Worm (Caenorhabditis elegans) whole organism, L1 larva: ENCODE data around the gene K12B6.9.

Experiments used
- fkh-10 ChIP-seq: sonication (generic microtip); optimal IDR thresholded peaks from 2 replicates; lab custom pipeline; 2017; ENCODE audit warnings: missing biosample characterization, missing genetic modification reagents, missing genetic modification characterization
- lin-13 ChIP-seq: fragments of 150-350 bp; optimal IDR thresholded peaks from 2 replicates; lab custom pipeline; 2014; ENCODE audit warnings: missing biosample characterization, missing genetic modification reagents, missing genetic modification characterization
- lsy-2 ChIP-seq, 2 experiments: fragments of 150-350 bp; optimal IDR thresholded peaks; 2 replicates each; lab custom pipeline; 2014; ENCODE audit warnings: missing biosample characterization in 2 of 2, missing genetic modification characterization in 2 of 2
- pqm-1 ChIP-seq: sonication (generic microtip); optimal IDR thresholded peaks from 3 replicates; lab custom pipeline; 2017; ENCODE audit warnings: missing biosample characterization, missing genetic modification characterization
- snpc-4 ChIP-seq: fragments of 150-350 bp; optimal IDR thresholded peaks from 2 replicates; lab custom pipeline; 2014; ENCODE audit warnings: missing biosample characterization, missing genetic modification characterization
- sup-37 ChIP-seq: fragments of 200-800 bp; sonication (Bioruptor generic); optimal IDR thresholded peaks from 2 replicates; lab custom pipeline; 2018; ENCODE audit warnings: mild to moderate bottlenecking, missing genetic modification characterization, missing compliant biosample characterization
- vab-15 ChIP-seq: sonication (generic microtip); optimal IDR thresholded peaks from 2 replicates; lab custom pipeline; 2017; ENCODE audit warnings: missing genotype, mild to moderate bottlenecking, missing genetic modification characterization, missing compliant biosample characterization
- ztf-11 ChIP-seq, 2 experiments: sonication (generic microtip); optimal IDR thresholded peaks; 2 replicates each; lab custom pipeline; 2016 to 2017; ENCODE audit warnings: missing genetic modification characterization in 2 of 2, missing biosample characterization in 1 of 2, missing compliant biosample characterization in 1 of 2
- ztf-4 ChIP-seq: fragments of 150-350 bp; optimal IDR thresholded peaks from 2 replicates; lab custom pipeline; 2014; ENCODE audit warnings: missing biosample characterization, missing genetic modification characterization

DNA sequence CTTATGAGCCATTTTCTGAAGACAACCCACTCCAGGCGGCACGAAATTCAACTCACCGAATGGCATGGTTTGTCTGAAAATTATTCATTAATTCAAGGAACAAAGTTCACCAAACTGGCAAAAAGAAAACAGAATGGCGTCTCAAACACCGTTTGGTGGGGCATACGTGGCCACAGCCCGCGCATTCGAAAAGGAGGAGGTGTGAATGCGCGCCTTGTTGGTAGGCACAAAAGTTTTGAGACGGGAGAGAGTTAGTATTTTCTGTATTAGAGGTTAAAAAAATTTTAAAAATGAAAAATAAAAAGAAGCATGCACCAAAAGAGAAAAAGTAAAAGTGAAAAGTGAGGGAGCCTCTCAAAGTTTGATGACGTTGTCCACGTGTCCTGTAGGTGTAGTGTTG is 19.5 kb upstream of the K12B6.9 start:
- TF ChIP-seq ztf-11 (tag; optimal IDR thresholded peaks at IDR 0.05; lab: Kevin White, UChicago) (no peak), fkh-10 (GFP tag; lab: Kevin White, UChicago) (no peak), ztf-4 (tag; lab: Kevin White, UChicago) (no peak), vab-15 (tag; lab: Kevin White, UChicago) (no peak), lin-13 (GFP tag; lab: Kevin White, UChicago) (no peak), pqm-1 (tag; lab: Kevin White, UChicago) (no peak), lsy-2 (tag; optimal IDR thresholded peaks at IDR 0.05; lab: Kevin White, UChicago) (no peak), snpc-4 (tag; lab: Kevin White, UChicago) (no peak), sup-37 (GFP tag; lab: Kevin White, UChicago) (no peak)
